Worm (Caenorhabditis elegans) whole organism, L3 larva: ENCODE measurements around the gene T07D4.2.

Source experiments
- R02D3.7 ChIP-seq: fragments of 150-350 bp; optimal IDR thresholded peaks from 2 replicates; lab custom pipeline; 2014; ENCODE audit warnings: missing biosample characterization, missing genetic modification characterization
- ZK546.5 ChIP-seq: sonication (generic microtip); optimal IDR thresholded peaks from 2 replicates; lab custom pipeline; 2017; ENCODE audit warnings: missing biosample characterization, missing genetic modification characterization
- aly-2 ChIP-seq: fragments of 150-350 bp; optimal IDR thresholded peaks from 2 replicates; lab custom pipeline; 2014; ENCODE audit warnings: missing biosample characterization, missing genetic modification characterization
- ceh-16 ChIP-seq: sonication (generic microtip); optimal IDR thresholded peaks from 2 replicates; lab custom pipeline; 2017; ENCODE audit warnings: missing biosample characterization, missing genetic modification characterization
- ceh-28 ChIP-seq: fragments of 150-350 bp; optimal IDR thresholded peaks from 2 replicates; lab custom pipeline; 2014; ENCODE audit warnings: missing biosample characterization, missing genetic modification reagents, missing genetic modification characterization
- egl-27 ChIP-seq: sonication (generic microtip); optimal IDR thresholded peaks from 4 replicates; lab custom pipeline; 2017; ENCODE audit warnings: missing biosample characterization, missing genetic modification reagents, missing genetic modification characterization
- egl-5 ChIP-seq: fragments of 150-350 bp; optimal IDR thresholded peaks from 2 replicates; lab custom pipeline; 2017; ENCODE audit warnings: missing biosample characterization, missing genetic modification reagents, missing genetic modification characterization, inconsistent platforms
- elt-1 ChIP-seq: fragments of 150-350 bp; optimal IDR thresholded peaks from 2 replicates; lab custom pipeline; 2014; ENCODE audit warnings: missing biosample characterization, missing genetic modification characterization
- elt-2 ChIP-seq: sonication (generic microtip); optimal IDR thresholded peaks from 2 replicates; lab custom pipeline; 2016; ENCODE audit warnings: missing genetic modification reagents, mild to moderate bottlenecking, missing genetic modification characterization, missing compliant biosample characterization
- elt-3 ChIP-seq, 3 experiments: fragments of 150-350 bp in 1 of 3; sonication (generic microtip) in 2 of 3; optimal IDR thresholded peaks; 2 replicates in 2 of 3; 4 replicates in 1 of 3; lab custom pipeline; 2014 to 2017; ENCODE audit warnings: missing biosample characterization in 3 of 3, missing genetic modification characterization in 3 of 3
- fkh-2 ChIP-seq: fragments of 150-350 bp; optimal IDR thresholded peaks from 2 replicates; lab custom pipeline; 2014; ENCODE audit warnings: missing biosample characterization, missing genetic modification reagents, missing genetic modification characterization
- jun-1 ChIP-seq: fragments of 150-350 bp; optimal IDR thresholded peaks from 2 replicates; lab custom pipeline; 2014; ENCODE audit warnings: missing biosample characterization, missing genetic modification reagents, missing genetic modification characterization
- lin-15B ChIP-seq: fragments of 150-350 bp; optimal IDR thresholded peaks from 2 replicates; lab custom pipeline; 2014; ENCODE audit warnings: missing biosample characterization, missing genetic modification characterization
- lin-39 ChIP-seq: fragments of 150-350 bp; optimal IDR thresholded peaks from 2 replicates; lab custom pipeline; 2018; ENCODE audit warnings: missing biosample characterization, missing genetic modification reagents, missing genetic modification characterization
- mdl-1 ChIP-seq: fragments of 150-350 bp; optimal IDR thresholded peaks from 2 replicates; lab custom pipeline; 2014; ENCODE audit warnings: missing biosample characterization, missing genetic modification characterization
- nfya-1 ChIP-seq: sonication (generic microtip); optimal IDR thresholded peaks from 2 replicates; lab custom pipeline; 2017; ENCODE audit warnings: missing genetic modification characterization, mild to moderate bottlenecking, missing compliant biosample characterization, antibody characterized with exemption, moderate library complexity; ENCODE audit not compliant: insufficient read depth
- nhr-11 ChIP-seq: fragments of 150-350 bp; optimal IDR thresholded peaks from 2 replicates; lab custom pipeline; 2014; ENCODE audit warnings: missing biosample characterization, missing genetic modification characterization
- nhr-23 ChIP-seq: fragments of 150-350 bp; optimal IDR thresholded peaks from 2 replicates; lab custom pipeline; 2014; ENCODE audit warnings: missing biosample characterization, missing genetic modification reagents, missing genetic modification characterization
- nhr-237 ChIP-seq: fragments of 150-350 bp; optimal IDR thresholded peaks from 2 replicates; lab custom pipeline; 2014; ENCODE audit warnings: missing biosample characterization, missing genetic modification characterization
- nhr-43 ChIP-seq: sonication (generic microtip); optimal IDR thresholded peaks from 2 replicates; lab custom pipeline; 2016; ENCODE audit warnings: mild to moderate bottlenecking, missing genetic modification characterization, missing compliant biosample characterization; ENCODE audit not compliant: poor library complexity, severe bottlenecking
- nhr-67 ChIP-seq: fragments of 150-350 bp; optimal IDR thresholded peaks from 2 replicates; lab custom pipeline; 2014; ENCODE audit warnings: missing biosample characterization, missing genetic modification characterization
- nhr-76 ChIP-seq: fragments of 150-350 bp; sonication (generic microtip); optimal IDR thresholded peaks from 5 replicates; lab custom pipeline; 2014; ENCODE audit warnings: missing biosample characterization, missing genetic modification characterization
- nhr-77 ChIP-seq: fragments of 150-350 bp; optimal IDR thresholded peaks from 2 replicates; lab custom pipeline; 2014; ENCODE audit warnings: missing biosample characterization, missing genetic modification characterization
- pha-4 ChIP-seq: fragments of 150-350 bp; optimal IDR thresholded peaks from 2 replicates; lab custom pipeline; 2014; ENCODE audit warnings: missing biosample characterization, missing genetic modification reagents, missing genetic modification characterization
- pqm-1 ChIP-seq: fragments of 150-350 bp; optimal IDR thresholded peaks from 2 replicates; lab custom pipeline; 2017; ENCODE audit warnings: missing biosample characterization, missing genetic modification characterization, inconsistent platforms
- skn-1 ChIP-seq: fragments of 150-350 bp; optimal IDR thresholded peaks from 2 replicates; lab custom pipeline; 2014; ENCODE audit warnings: missing biosample characterization, missing genetic modification characterization
- snpc-4 ChIP-seq: fragments of 150-350 bp; optimal IDR thresholded peaks from 2 replicates; lab custom pipeline; 2014; ENCODE audit warnings: missing biosample characterization, missing genetic modification characterization
- tbx-2 ChIP-seq: sonication (generic microtip); optimal IDR thresholded peaks from 2 replicates; lab custom pipeline; 2016; ENCODE audit warnings: mild to moderate bottlenecking, missing genetic modification characterization, missing compliant biosample characterization
- unc-62 ChIP-seq: fragments of 150-350 bp; sonication (generic microtip); optimal IDR thresholded peaks from 4 replicates; lab custom pipeline; 2014; ENCODE audit warnings: missing biosample characterization, missing genetic modification reagents, missing genetic modification characterization
- ztf-11 ChIP-seq: fragments of 150-350 bp; optimal IDR thresholded peaks from 2 replicates; lab custom pipeline; 2014; ENCODE audit warnings: missing biosample characterization, missing genetic modification characterization
- ztf-4 ChIP-seq: fragments of 150-350 bp; optimal IDR thresholded peaks from 2 replicates; lab custom pipeline; 2014; ENCODE audit warnings: missing biosample characterization, missing genetic modification characterization

T07D4.2 gene

ce11 chrII:8889589-8889988 lies 15.8 kb upstream of the T07D4.2 start:
- TF ChIP-seq pha-4 (peak; percentile 10), aly-2 (no peak)

ce11 chrII:8884262-8884949 lies 10.7 kb upstream of the T07D4.2 start, which contains the start of the genes T07D4.5 and ddx-19:
Gene T07D4.5, minus strand, starts transcription at chrII:8884332.
Gene ddx-19, plus strand, starts transcription at chrII:8884899.
- TF ChIP-seq mdl-1, result no peak
- no peak for TF ChIP-seq R02D3.7
- peak; percentile 78 for TF ChIP-seq pha-4
- TF ChIP-seq pqm-1, result peak; percentile 7
- TF ChIP-seq ceh-28 (tag; lab: Kevin White, UChicago), result no peak
- no peak for TF ChIP-seq nfya-1 (tag; lab: Kevin White, UChicago)
- TF ChIP-seq lin-15B (tag; lab: Kevin White, UChicago), result peak; percentile 42
- TF ChIP-seq nhr-43 (tag; lab: Kevin White, UChicago), result no peak
- TF ChIP-seq elt-2, result peak; percentile 29
- TF ChIP-seq ztf-4 (tag; lab: Kevin White, UChicago), result no peak
- TF ChIP-seq nhr-23, result peak; percentile 8
- no peak for TF ChIP-seq nhr-77
- TF ChIP-seq nhr-67 (tag; lab: Kevin White, UChicago), result no peak
- no peak for TF ChIP-seq tbx-2 (tag; lab: Kevin White, UChicago)
- TF ChIP-seq nhr-11 (tag; lab: Kevin White, UChicago), result no peak
- TF ChIP-seq ZK546.5 (tag; lab: Kevin White, UChicago), result no peak

ce11 chrII:8883559-8883958 lies 9.8 kb upstream of the T07D4.2 start, which contains the start of gene rha-1:
Gene rha-1, minus strand, starts transcription at chrII:8883659.
- TF ChIP-seq mdl-1 (no peak), lin-15B (tag; lab: Kevin White, UChicago) (no peak), nfya-1 (tag; lab: Kevin White, UChicago) (no peak), elt-1 (tag; lab: Kevin White, UChicago) (no peak)

- no peak for TF ChIP-seq snpc-4
- no peak for TF ChIP-seq unc-62 (GFP tag; lab: Kevin White, UChicago)
- no peak for TF ChIP-seq elt-3 (tag; optimal IDR thresholded peaks at IDR 0.05; lab: Kevin White, UChicago)
- TF ChIP-seq fkh-2 (tag; lab: Kevin White, UChicago), result no peak
- no peak for TF ChIP-seq ztf-11
- no peak for TF ChIP-seq nhr-67 (tag; lab: Kevin White, UChicago)
- TF ChIP-seq ceh-28 (tag; lab: Kevin White, UChicago), result no peak
- no peak for TF ChIP-seq jun-1 (tag; lab: Kevin White, UChicago)
- TF ChIP-seq mdl-1, result no peak
- TF ChIP-seq nhr-237 (tag; lab: Kevin White, UChicago), result no peak
- no peak for TF ChIP-seq egl-5 (tag; lab: Kevin White, UChicago)
- TF ChIP-seq egl-27 (tag; lab: Kevin White, UChicago), result no peak
- no peak for TF ChIP-seq nhr-76 (tag; lab: Kevin White, UChicago)
- no peak for TF ChIP-seq elt-2
- no peak for TF ChIP-seq ztf-4 (tag; lab: Kevin White, UChicago)
- TF ChIP-seq pqm-1, result no peak
- TF ChIP-seq skn-1 (tag; lab: Kevin White, UChicago), result no peak
- TF ChIP-seq lin-39, result no peak
These were observed 4.8 kb upstream of the T07D4.2 start for ce11 chrII:8878528-8878927.

- TF ChIP-seq snpc-4 (peak; percentile 56), lin-15B (tag; lab: Kevin White, UChicago) (no peak), ceh-16 (no peak)
- TF ChIP-seq, all 47 proteins: peak for 1
These were observed 3.6 kb upstream of the T07D4.2 start for ce11 chrII:8877032-8877985.
